Fruit fly (Drosophila melanogaster) whole organism, adult: ENCODE results near the gene Rrp45.
A peak's percentile ranks its signal among the peaks of the same experiment; 100 is the strongest.

ENCODE experiments used
- CG11617 ChIP-seq: fragments of 200-800 bp; sonication (Bioruptor generic); optimal IDR thresholded peaks from 2 replicates; lab custom pipeline; 2017; ENCODE audit warnings: mild to moderate bottlenecking, missing biosample characterization, missing genetic modification reagents, missing genetic modification characterization
- CG12768 ChIP-seq: fragments of 200-800 bp; sonication (Bioruptor generic); optimal IDR thresholded peaks from 2 replicates; lab custom pipeline; 2017; ENCODE audit warnings: missing biosample characterization, missing genetic modification characterization, mild to moderate bottlenecking, moderate library complexity, missing genetic modification reagents
- CG14711 ChIP-seq: fragments of 200-800 bp; sonication (Bioruptor generic); optimal IDR thresholded peaks from 2 replicates; lab custom pipeline; 2018; ENCODE audit warnings: missing biosample characterization, mild to moderate bottlenecking, missing genetic modification characterization, moderate library complexity
- CG1620 ChIP-seq: fragments of 200-800 bp; sonication (Bioruptor generic); optimal IDR thresholded peaks from 2 replicates; lab custom pipeline; 2016; ENCODE audit warnings: missing biosample characterization, missing genetic modification characterization
- CG33017 ChIP-seq: fragments of 200-800 bp; sonication (Bioruptor generic); optimal IDR thresholded peaks from 2 replicates; lab custom pipeline; 2018; ENCODE audit warnings: missing biosample characterization, mild to moderate bottlenecking, missing genetic modification characterization, moderate library complexity
- CG5204 ChIP-seq: fragments of 200-800 bp; sonication (Bioruptor generic); optimal IDR thresholded peaks from 2 replicates; lab custom pipeline; 2016; ENCODE audit warnings: missing biosample characterization, missing genetic modification characterization
- CG7045 ChIP-seq: fragments of 200-800 bp; sonication (Bioruptor generic); optimal IDR thresholded peaks from 2 replicates; lab custom pipeline; 2017; ENCODE audit warnings: missing biosample characterization, mild to moderate bottlenecking, missing genetic modification characterization
- CG7101 ChIP-seq: fragments of 200-800 bp; sonication (Bioruptor generic); optimal IDR thresholded peaks from 2 replicates; lab custom pipeline; 2018; ENCODE audit warnings: missing biosample characterization, mild to moderate bottlenecking, missing genetic modification characterization, moderate library complexity
- Clk ChIP-seq: fragments of 200-800 bp; sonication (Bioruptor generic); optimal IDR thresholded peaks from 2 replicates; lab custom pipeline; 2017; ENCODE audit warnings: missing biosample characterization, missing genetic modification characterization
- Crg-1 ChIP-seq: fragments of 200-800 bp; sonication (Bioruptor generic); optimal IDR thresholded peaks from 2 replicates; lab custom pipeline; 2016; ENCODE audit warnings: missing biosample characterization, missing genetic modification characterization
- Hr96 ChIP-seq: fragments of 200-800 bp; sonication (Bioruptor generic); optimal IDR thresholded peaks from 2 replicates; lab custom pipeline; 2016; ENCODE audit warnings: missing biosample characterization, missing genetic modification characterization
- Mnt ChIP-seq: fragments of 200-800 bp; sonication (Bioruptor generic); optimal IDR thresholded peaks from 2 replicates; lab custom pipeline; 2016; ENCODE audit warnings: missing biosample characterization, mild to moderate bottlenecking, missing genetic modification characterization
- bab1 ChIP-seq: fragments of 200-800 bp; sonication (Bioruptor generic); optimal IDR thresholded peaks from 3 replicates; lab custom pipeline; 2019; ENCODE audit warnings: missing biosample characterization, mild to moderate bottlenecking, missing genetic modification characterization, moderate library complexity
- cic ChIP-seq: fragments of 200-800 bp; sonication (Bioruptor generic); optimal IDR thresholded peaks from 2 replicates; lab custom pipeline; 2017; ENCODE audit warnings: missing biosample characterization, mild to moderate bottlenecking, missing genetic modification characterization, moderate library complexity
- cnc ChIP-seq, 2 experiments: fragments of >200 bp; optimal IDR thresholded peaks; 2 replicates each; lab custom pipeline; 2017
- kay ChIP-seq: fragments of 200-800 bp; sonication (Bioruptor generic); peaks from one replicate; lab custom pipeline; 2016; ENCODE audit warnings: missing biosample characterization, missing genetic modification characterization, borderline replicate concordance
- ovo ChIP-seq: fragments of 200-800 bp; sonication (Bioruptor generic); optimal IDR thresholded peaks from 2 replicates; lab custom pipeline; 2016; ENCODE audit warnings: missing biosample characterization, missing genetic modification characterization
- pad ChIP-seq: fragments of 200-800 bp; sonication (Bioruptor generic); optimal IDR thresholded peaks from 3 replicates; lab custom pipeline; 2017; ENCODE audit warnings: missing biosample characterization, missing genetic modification characterization, mild to moderate bottlenecking, moderate library complexity, missing genetic modification reagents
- tj ChIP-seq: fragments of 200-800 bp; sonication (Bioruptor generic); optimal IDR thresholded peaks from 3 replicates; lab custom pipeline; 2017; ENCODE audit warnings: missing biosample characterization, mild to moderate bottlenecking, missing genetic modification characterization, moderate library complexity
- toe ChIP-seq: fragments of 200-800 bp; sonication (Bioruptor generic); optimal IDR thresholded peaks from 2 replicates; lab custom pipeline; 2016; ENCODE audit warnings: missing biosample characterization, missing genetic modification characterization

Rrp45 gene

DNA sequence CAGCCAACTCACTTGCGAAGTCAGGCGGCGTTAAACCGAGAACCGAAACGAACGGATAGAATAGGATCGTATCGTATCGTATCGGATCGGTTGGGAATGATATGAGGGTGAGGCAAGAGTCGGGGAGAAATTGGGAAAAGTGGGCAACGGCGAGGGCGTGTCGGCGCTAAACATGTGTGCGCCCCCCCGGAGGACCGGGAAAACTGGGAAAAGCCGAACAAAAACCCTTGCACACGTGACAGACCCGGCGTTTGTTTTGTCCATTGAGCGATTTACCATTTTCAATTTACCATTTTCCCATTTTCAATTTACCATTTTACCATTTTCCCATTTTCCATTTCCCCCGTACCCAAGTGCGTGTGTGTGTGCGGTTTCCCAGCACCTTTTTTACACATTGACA, 16.0 kb downstream of the Rrp45 start:
- no peak for TF ChIP-seq CG1620 (GFP tag; lab: Kevin White, UChicago)
- TF ChIP-seq ovo (GFP tag; lab: Kevin White, UChicago), result no peak
- TF ChIP-seq cic (GFP tag; lab: Kevin White, UChicago), result no peak
- TF ChIP-seq CG7101 (tag; lab: Kevin White, UChicago), result no peak
- TF ChIP-seq CG7045, result no peak
- no peak for TF ChIP-seq Mnt
- TF ChIP-seq CG14711 (tag; lab: Kevin White, UChicago), result no peak
- no peak for TF ChIP-seq pad
- no peak for TF ChIP-seq bab1
- TF ChIP-seq cnc (optimal IDR thresholded peaks at IDR 0.05; lab: Kevin White, UChicago), result no peak
- no peak for TF ChIP-seq CG33017 (tag; lab: Kevin White, UChicago)
- TF ChIP-seq tj, result no peak
- no peak for TF ChIP-seq Crg-1 (GFP tag; lab: Kevin White, UChicago)
- TF ChIP-seq kay (GFP tag; lab: Kevin White, UChicago), result no peak
- no peak for TF ChIP-seq toe
- TF ChIP-seq Clk, result no peak
- TF ChIP-seq CG5204 (GFP tag; lab: Kevin White, UChicago), result no peak
- no peak for TF ChIP-seq CG12768 (GFP tag; lab: Kevin White, UChicago)
- TF ChIP-seq CG11617 (GFP tag; lab: Kevin White, UChicago), result no peak

DNA sequence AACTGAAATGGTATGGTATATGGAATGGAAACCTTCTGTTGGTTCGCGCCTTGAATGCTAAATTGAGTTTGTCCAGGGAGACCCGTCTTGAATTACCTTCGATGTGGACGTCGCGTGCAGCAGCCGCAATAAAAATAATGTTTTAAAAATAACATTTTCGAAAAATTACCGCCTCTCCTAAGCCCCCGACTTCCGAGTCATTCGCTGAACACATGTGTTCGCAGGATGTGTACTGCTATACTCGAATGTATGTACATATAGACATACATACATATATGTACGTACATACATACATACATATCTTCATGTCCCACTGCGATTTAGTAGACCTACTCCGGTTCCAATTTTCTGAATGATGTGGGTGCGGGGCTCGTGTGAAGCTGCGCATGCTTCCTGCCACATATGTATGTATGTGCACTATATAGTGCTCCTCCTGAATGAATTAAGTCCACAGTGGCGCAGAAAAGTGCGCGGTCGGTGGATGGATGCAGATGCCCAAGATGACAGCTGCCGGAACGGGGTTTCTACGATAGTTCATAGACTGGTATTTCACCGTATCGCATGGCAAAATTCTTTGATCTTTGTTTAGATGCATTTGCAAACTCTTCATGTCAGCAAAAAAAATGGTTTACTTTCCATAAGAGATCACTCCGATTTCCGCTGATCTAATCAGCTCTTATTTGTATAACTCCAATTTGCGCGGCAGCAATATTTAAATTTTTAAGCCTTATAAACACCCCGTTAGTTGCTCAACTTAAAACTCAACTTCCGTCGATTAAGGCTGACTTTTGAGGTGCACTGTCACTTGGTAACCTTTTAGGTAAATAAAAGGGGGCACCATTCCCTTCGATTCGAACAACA, 16.6 kb downstream of the Rrp45 start:
- TF ChIP-seq bab1 (no peak), CG11617 (GFP tag; lab: Kevin White, UChicago) (no peak), CG14711 (tag; lab: Kevin White, UChicago) (no peak), CG7045 (no peak), toe (no peak), tj (no peak), pad (no peak), CG5204 (GFP tag; lab: Kevin White, UChicago) (no peak), Mnt (no peak), Clk (no peak), CG12768 (GFP tag; lab: Kevin White, UChicago) (no peak), CG33017 (tag; lab: Kevin White, UChicago) (no peak), cnc (optimal IDR thresholded peaks at IDR 0.05; lab: Kevin White, UChicago) (no peak), Hr96 (GFP tag; lab: Kevin White, UChicago) (no peak)

DNA sequence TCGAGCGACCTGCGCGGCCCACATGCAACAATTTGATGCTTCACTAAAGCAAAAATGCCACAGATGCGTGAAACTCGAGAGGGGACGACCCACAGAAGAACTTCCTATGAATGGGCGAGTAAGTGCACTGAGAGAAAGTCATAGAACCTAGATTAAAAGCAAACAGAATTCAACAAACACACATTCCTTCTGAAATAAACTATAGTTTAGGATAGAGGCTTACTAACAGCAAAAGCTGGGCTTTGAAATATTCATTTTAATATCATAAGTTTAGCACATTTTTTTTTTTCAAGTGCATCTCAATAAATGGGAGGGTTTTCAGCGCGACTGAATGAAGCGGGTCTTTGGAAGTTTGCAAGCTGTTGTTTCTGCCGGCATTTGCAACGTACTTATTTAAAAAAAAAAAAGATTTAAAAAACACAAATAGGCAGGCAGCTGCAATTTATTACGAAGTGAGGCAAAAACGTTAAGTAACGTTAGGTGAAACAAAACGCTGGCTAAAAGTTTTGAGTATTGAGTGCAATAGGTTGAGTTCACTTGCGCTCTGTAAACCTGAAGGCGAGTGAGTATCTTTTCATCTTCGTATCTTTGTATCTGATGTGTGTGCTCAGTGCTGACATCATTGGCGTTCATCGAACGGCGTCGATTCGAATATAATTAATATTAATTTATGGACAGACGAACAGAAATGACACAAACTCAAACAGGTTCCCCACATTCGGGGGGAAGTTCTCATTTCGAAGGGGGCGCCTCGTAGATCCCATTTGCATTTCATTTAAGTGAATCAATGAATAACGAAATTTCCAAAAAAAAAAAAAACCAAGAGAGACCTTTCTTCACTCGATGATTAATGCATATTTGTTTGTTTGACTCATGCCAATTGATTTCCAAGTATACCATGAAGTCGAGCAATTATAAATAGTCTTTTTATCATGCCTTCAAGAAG, 17.9 kb downstream of the Rrp45 start:
- no peak for TF ChIP-seq CG11617 (GFP tag; lab: Kevin White, UChicago)
- TF ChIP-seq CG7101 (tag; lab: Kevin White, UChicago), result no peak
- TF ChIP-seq cic (GFP tag; lab: Kevin White, UChicago), result no peak
- no peak for TF ChIP-seq Hr96 (GFP tag; lab: Kevin White, UChicago)
- TF ChIP-seq ovo (GFP tag; lab: Kevin White, UChicago), result no peak
- peak; percentile 9 for TF ChIP-seq CG14711 (tag; lab: Kevin White, UChicago)

DNA sequence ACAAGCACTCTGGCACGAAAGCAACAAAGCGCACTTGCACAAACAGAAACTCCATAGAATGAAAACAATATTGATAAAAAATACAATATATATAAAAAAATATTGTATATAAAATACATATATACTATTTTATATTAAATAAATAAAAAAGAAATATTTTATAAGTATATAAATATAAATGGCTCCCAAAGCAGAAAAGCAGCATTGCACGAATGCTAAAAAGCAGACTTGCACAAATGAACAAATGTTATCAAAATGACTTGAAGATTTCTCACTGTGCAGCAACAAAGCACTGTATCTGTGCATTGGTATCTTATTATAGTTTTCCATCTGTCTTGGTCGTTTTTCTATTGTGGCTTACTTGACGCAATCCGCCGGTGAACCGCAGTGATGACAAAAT, 22.3 kb downstream of the Rrp45 start:
- TF ChIP-seq toe, result no peak

DNA sequence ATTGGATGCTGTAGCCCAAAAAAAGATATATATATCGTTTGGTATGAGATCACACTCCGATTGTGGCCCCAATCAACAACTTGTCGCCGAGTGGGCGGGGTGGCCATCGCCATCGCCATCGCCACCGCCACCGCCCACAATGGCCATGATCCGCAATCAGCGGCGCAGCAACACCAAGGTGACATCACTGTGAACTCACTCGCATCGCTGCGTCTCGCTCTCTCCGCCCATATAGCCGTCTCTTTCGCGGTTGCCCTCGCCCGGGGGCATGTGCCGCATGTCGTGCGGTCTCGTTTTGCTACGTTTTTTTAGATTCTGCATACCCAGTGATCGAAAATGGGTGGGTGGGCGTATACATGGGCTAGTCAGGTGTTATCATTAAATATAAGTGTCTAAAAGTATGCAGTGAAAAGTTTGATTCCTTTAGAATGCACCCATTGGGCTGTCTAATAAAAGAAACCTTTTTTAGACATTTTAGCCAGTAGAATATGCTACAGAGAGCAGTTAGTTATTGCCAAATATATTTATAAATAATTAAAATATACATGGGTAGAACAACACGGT, 24.1 kb downstream of the Rrp45 start:
- TF ChIP-seq cnc (optimal IDR thresholded peaks at IDR 0.05; lab: Kevin White, UChicago), result no peak
- TF ChIP-seq CG5204 (GFP tag; lab: Kevin White, UChicago), result no peak
- no peak for TF ChIP-seq Crg-1 (GFP tag; lab: Kevin White, UChicago)
- TF ChIP-seq tj, result no peak
- TF ChIP-seq toe, result no peak

DNA sequence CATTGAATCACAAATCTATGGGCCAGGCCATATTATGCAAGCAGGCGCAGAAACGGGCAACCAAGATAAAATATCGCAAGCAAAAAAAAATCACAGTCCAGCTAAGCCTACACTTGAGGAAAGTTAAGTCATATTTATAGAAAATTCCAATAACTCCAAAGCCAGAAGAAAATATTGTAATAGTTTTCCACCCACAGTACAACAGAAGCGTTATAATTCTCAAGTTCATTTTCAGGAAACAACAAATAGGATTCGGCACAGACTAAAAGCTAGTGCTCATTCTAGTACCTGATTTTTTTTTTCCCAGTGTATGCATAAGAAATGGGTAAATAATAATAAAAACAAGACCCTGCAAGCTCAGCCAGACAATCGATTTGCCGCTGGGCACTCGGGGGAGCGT, 25.3 kb downstream of the Rrp45 start:
- TF ChIP-seq CG33017 (tag; lab: Kevin White, UChicago) (no peak), kay (GFP tag; lab: Kevin White, UChicago) (no peak), cnc (optimal IDR thresholded peaks at IDR 0.05; lab: Kevin White, UChicago) (no peak), pad (no peak), tj (no peak), Mnt (no peak), cic (GFP tag; lab: Kevin White, UChicago) (no peak), ovo (GFP tag; lab: Kevin White, UChicago) (no peak), toe (no peak), Crg-1 (GFP tag; lab: Kevin White, UChicago) (no peak), CG1620 (GFP tag; lab: Kevin White, UChicago) (no peak)
